Worm (Caenorhabditis elegans) whole organism, mixed stage, embryonic: Measurements from ENCODE around the gene F14D2.15.

Experiments
- M03D4.4 ChIP-seq: sonication (generic microtip); optimal IDR thresholded peaks from 2 replicates; lab custom pipeline; 2017; ENCODE audit warnings: mild to moderate bottlenecking, missing genetic modification characterization, missing compliant biosample characterization
- bed-3 ChIP-seq: fragments of 200-800 bp; sonication (Bioruptor generic); optimal IDR thresholded peaks from 3 replicates; lab custom pipeline; 2018; ENCODE audit warnings: mild to moderate bottlenecking, missing genetic modification characterization, moderate library complexity, missing compliant biosample characterization
- blmp-1 ChIP-seq: fragments of 150-350 bp; optimal IDR thresholded peaks from 2 replicates; lab custom pipeline; 2014; ENCODE audit warnings: missing biosample characterization, missing genetic modification characterization
- ceh-39 ChIP-seq: fragments of 150-350 bp; optimal IDR thresholded peaks from 2 replicates; lab custom pipeline; 2014; ENCODE audit warnings: missing biosample characterization, missing genetic modification characterization
- ceh-43 ChIP-seq: fragments of 200-800 bp; sonication (Bioruptor generic); optimal IDR thresholded peaks from 2 replicates; lab custom pipeline; 2018; ENCODE audit warnings: mild to moderate bottlenecking, missing genetic modification characterization, moderate library complexity, missing compliant biosample characterization
- ceh-83 ChIP-seq: fragments of 200-800 bp; sonication (Bioruptor generic); optimal IDR thresholded peaks from 2 replicates; lab custom pipeline; 2018; ENCODE audit warnings: mild to moderate bottlenecking, missing genetic modification characterization, missing compliant biosample characterization
- ces-1 ChIP-seq: fragments of 150-350 bp; optimal IDR thresholded peaks from 2 replicates; lab custom pipeline; 2014; ENCODE audit warnings: missing biosample characterization, missing genetic modification reagents, missing genetic modification characterization
- cnd-1 ChIP-seq: fragments of 200-800 bp; sonication (Bioruptor generic); optimal IDR thresholded peaks from 2 replicates; lab custom pipeline; 2018; ENCODE audit warnings: mild to moderate bottlenecking, missing genetic modification characterization, missing compliant biosample characterization
- drap-1 ChIP-seq: fragments of 200-800 bp; sonication (Bioruptor generic); optimal IDR thresholded peaks from 3 replicates; lab custom pipeline; 2018; ENCODE audit warnings: mild to moderate bottlenecking, missing genetic modification characterization, missing compliant biosample characterization
- elt-1 ChIP-seq: sonication (generic microtip); optimal IDR thresholded peaks from 2 replicates; lab custom pipeline; 2017; ENCODE audit warnings: missing genetic modification characterization, mild to moderate bottlenecking, missing compliant biosample characterization, antibody characterized with exemption, moderate library complexity, borderline replicate concordance; ENCODE audit not compliant: insufficient read depth
- elt-3 ChIP-seq: fragments of 150-350 bp; optimal IDR thresholded peaks from 2 replicates; lab custom pipeline; 2014; ENCODE audit warnings: missing biosample characterization, missing genetic modification characterization
- flh-1 ChIP-seq: fragments of 200-800 bp; sonication (Bioruptor generic); optimal IDR thresholded peaks from 2 replicates; lab custom pipeline; 2018; ENCODE audit warnings: mild to moderate bottlenecking, missing genetic modification characterization, moderate library complexity, missing compliant biosample characterization
- ham-2 ChIP-seq: fragments of 200-800 bp; sonication (Bioruptor generic); optimal IDR thresholded peaks from 2 replicates; lab custom pipeline; 2018; ENCODE audit warnings: mild to moderate bottlenecking, missing genetic modification characterization, missing compliant biosample characterization
- hlh-1 ChIP-seq: fragments of 150-350 bp; optimal IDR thresholded peaks from 2 replicates; lab custom pipeline; 2014; ENCODE audit warnings: missing biosample characterization, missing genetic modification reagents, missing genetic modification characterization
- lin-13 ChIP-seq: fragments of 150-350 bp; optimal IDR thresholded peaks from 2 replicates; lab custom pipeline; 2014; ENCODE audit warnings: missing biosample characterization, missing genetic modification characterization
- lin-32 ChIP-seq: fragments of 200-800 bp; sonication (Bioruptor generic); optimal IDR thresholded peaks from 2 replicates; lab custom pipeline; 2018; ENCODE audit warnings: mild to moderate bottlenecking, missing genetic modification characterization, missing compliant biosample characterization
- mab-5 ChIP-seq: fragments of 150-350 bp; optimal IDR thresholded peaks from 2 replicates; lab custom pipeline; 2014; ENCODE audit warnings: missing biosample characterization, missing genetic modification characterization
- mep-1 ChIP-seq: fragments of 150-350 bp; optimal IDR thresholded peaks from 2 replicates; lab custom pipeline; 2017; ENCODE audit warnings: missing biosample characterization, missing genetic modification reagents, missing genetic modification characterization, inconsistent platforms
- mls-2 ChIP-seq: sonication (generic microtip); optimal IDR thresholded peaks from 2 replicates; lab custom pipeline; 2016; ENCODE audit warnings: mild to moderate bottlenecking, missing genetic modification characterization, moderate library complexity, missing compliant biosample characterization
- nhr-12 ChIP-seq: fragments of 150-350 bp; optimal IDR thresholded peaks from 2 replicates; lab custom pipeline; 2014; ENCODE audit warnings: missing biosample characterization, missing genetic modification characterization
- nhr-2 ChIP-seq: fragments of 150-350 bp; optimal IDR thresholded peaks from 2 replicates; lab custom pipeline; 2014; ENCODE audit warnings: missing biosample characterization, missing genetic modification characterization
- nhr-28 ChIP-seq: fragments of 150-350 bp; optimal IDR thresholded peaks from 2 replicates; lab custom pipeline; 2014; ENCODE audit warnings: missing biosample characterization, missing genetic modification characterization
- pha-4 ChIP-seq: fragments of 150-350 bp; optimal IDR thresholded peaks from 2 replicates; lab custom pipeline; 2018; ENCODE audit warnings: missing biosample characterization, missing genetic modification reagents, missing genetic modification characterization
- sem-2 ChIP-seq: fragments of 200-800 bp; sonication (Bioruptor generic); optimal IDR thresholded peaks from 2 replicates; lab custom pipeline; 2018; ENCODE audit warnings: mild to moderate bottlenecking, missing genetic modification characterization, missing compliant biosample characterization
- snpc-4 ChIP-seq: fragments of 150-350 bp; optimal IDR thresholded peaks from 2 replicates; lab custom pipeline; 2014; ENCODE audit warnings: missing biosample characterization, missing genetic modification characterization
- sptf-1 ChIP-seq: sonication (generic microtip); optimal IDR thresholded peaks from 2 replicates; lab custom pipeline; 2017; ENCODE audit warnings: mild to moderate bottlenecking, missing genetic modification characterization, moderate library complexity, missing compliant biosample characterization
- tbx-8 ChIP-seq: fragments of 200-800 bp; sonication (Bioruptor generic); optimal IDR thresholded peaks from 2 replicates; lab custom pipeline; 2018; ENCODE audit warnings: mild to moderate bottlenecking, missing genetic modification characterization, moderate library complexity, missing compliant biosample characterization
- unc-120 ChIP-seq: sonication (generic microtip); optimal IDR thresholded peaks from 2 replicates; lab custom pipeline; 2017; ENCODE audit warnings: missing genetic modification characterization, missing compliant biosample characterization; ENCODE audit not compliant: poor library complexity, severe bottlenecking
- unc-39 ChIP-seq: fragments of 150-350 bp; optimal IDR thresholded peaks from 2 replicates; lab custom pipeline; 2014; ENCODE audit warnings: missing biosample characterization, missing genetic modification characterization
- unc-62 ChIP-seq: fragments of 150-350 bp; optimal IDR thresholded peaks from 2 replicates; lab custom pipeline; 2014; ENCODE audit warnings: missing biosample characterization, missing genetic modification reagents, missing genetic modification characterization

The F14D2.15 gene

ce11 chrII:3332039-3332438 is 11.6 kb downstream of the F14D2.15 start, which contains the start of gene irld-27:
Gene irld-27, plus strand, starts transcription at chrII:3332339.
- no peak for TF ChIP-seq ham-2 (GFP tag; lab: Kevin White, UChicago)

ce11 chrII:3327104-3327503 is 16.5 kb downstream of the F14D2.15 start, which contains the start of gene Y46D2A.3:
Gene Y46D2A.3, minus strand, starts transcription at chrII:3327204.
- TF ChIP-seq mab-5 (tag; lab: Kevin White, UChicago) = no peak
- no peak for TF ChIP-seq sptf-1 (tag; lab: Kevin White, UChicago)
- TF ChIP-seq lin-32 (GFP tag; lab: Kevin White, UChicago) = no peak
- no peak for TF ChIP-seq bed-3 (GFP tag; lab: Kevin White, UChicago)
- TF ChIP-seq cnd-1 (tag; lab: Kevin White, UChicago) = no peak
- no peak for TF ChIP-seq nhr-12 (tag; lab: Kevin White, UChicago)
- TF ChIP-seq unc-62 (GFP tag; lab: Kevin White, UChicago) = no peak
- no peak for TF ChIP-seq unc-39 (tag; lab: Kevin White, UChicago)
- no peak for TF ChIP-seq blmp-1 (tag; lab: Kevin White, UChicago)
- TF ChIP-seq drap-1 (GFP tag; lab: Kevin White, UChicago) = no peak
- no peak for TF ChIP-seq M03D4.4 (tag; lab: Kevin White, UChicago)
- no peak for TF ChIP-seq mep-1
- no peak for TF ChIP-seq ceh-83 (GFP tag; lab: Kevin White, UChicago)
- no peak for TF ChIP-seq unc-120 (tag; lab: Kevin White, UChicago)
- TF ChIP-seq pha-4 (tag; lab: Kevin White, UChicago) = no peak
- TF ChIP-seq hlh-1 (tag; lab: Kevin White, UChicago) = no peak
- TF ChIP-seq flh-1 (GFP tag; lab: Kevin White, UChicago) = no peak
- TF ChIP-seq lin-13 = no peak
- TF ChIP-seq ces-1 (GFP tag; lab: Kevin White, UChicago) = no peak

- TF ChIP-seq lin-32 (GFP tag; lab: Kevin White, UChicago) = no peak
- no peak for TF ChIP-seq pha-4 (tag; lab: Kevin White, UChicago)
- no peak for TF ChIP-seq lin-13
- TF ChIP-seq mep-1 = no peak
- TF ChIP-seq mab-5 (tag; lab: Kevin White, UChicago) = no peak
- no peak for TF ChIP-seq nhr-12 (tag; lab: Kevin White, UChicago)
- no peak for TF ChIP-seq elt-3 (tag; lab: Kevin White, UChicago)
- TF ChIP-seq ham-2 (GFP tag; lab: Kevin White, UChicago) = no peak
- no peak for TF ChIP-seq tbx-8 (GFP tag; lab: Kevin White, UChicago)
- no peak for TF ChIP-seq elt-1 (tag; lab: Kevin White, UChicago)
- no peak for TF ChIP-seq hlh-1 (tag; lab: Kevin White, UChicago)
- TF ChIP-seq cnd-1 (tag; lab: Kevin White, UChicago) = no peak
- no peak for TF ChIP-seq nhr-28
- no peak for TF ChIP-seq drap-1 (GFP tag; lab: Kevin White, UChicago)
- TF ChIP-seq bed-3 (GFP tag; lab: Kevin White, UChicago) = no peak
- no peak for TF ChIP-seq ceh-43
- TF ChIP-seq ceh-39 = no peak
- TF ChIP-seq unc-39 (tag; lab: Kevin White, UChicago) = no peak
- TF ChIP-seq unc-120 (tag; lab: Kevin White, UChicago) = no peak
These were observed 20.4 kb downstream of the F14D2.15 start, which contains the start of gene Y46D2A.2 for ce11 chrII:3323179-3323578. Gene Y46D2A.2, minus strand, starts transcription at chrII:3323279.

ce11 chrII:3322257-3322656 is 21.4 kb downstream of the F14D2.15 start, which contains the start of gene Y46D2A.1:
Gene Y46D2A.1, plus strand, starts transcription at chrII:3322557.
- TF ChIP-seq ces-1 (GFP tag; lab: Kevin White, UChicago) = no peak
- no peak for TF ChIP-seq lin-13
- no peak for TF ChIP-seq snpc-4 (tag; lab: Kevin White, UChicago)

ce11 chrII:3318839-3319238 is 24.8 kb downstream of the F14D2.15 start:
- TF ChIP-seq snpc-4 (tag; lab: Kevin White, UChicago) (no peak), lin-32 (GFP tag; lab: Kevin White, UChicago) (no peak), ham-2 (GFP tag; lab: Kevin White, UChicago) (no peak), sem-2 (GFP tag; lab: Kevin White, UChicago) (no peak), nhr-2 (tag; lab: Kevin White, UChicago) (no peak), mep-1 (no peak), ceh-39 (no peak), M03D4.4 (tag; lab: Kevin White, UChicago) (no peak), mls-2 (tag; lab: Kevin White, UChicago) (no peak)
- TF ChIP-seq, all 35 proteins: peak for 0
